Fruit fly (Drosophila melanogaster) whole organism, embryonic: ENCODE results near the gene CG44005.
A peak's percentile ranks its signal among the peaks of the same experiment; 100 is the strongest.

Experiments
- Ada2b ChIP-seq: fragments of 200-800 bp; sonication (Bioruptor generic); IDR thresholded peaks from 2 replicates; pipeline ENCODE4 v1.3.6; 2022; ENCODE audit warnings: missing biosample characterization, missing genetic modification characterization
- Atf-2 ChIP-seq: fragments of 200-800 bp; sonication (Bioruptor generic); optimal IDR thresholded peaks from 2 replicates; lab custom pipeline; 2016; ENCODE audit warnings: missing biosample characterization, missing genetic modification characterization
- CG10366 ChIP-seq: fragments of 200-800 bp; sonication (Bioruptor generic); IDR thresholded peaks from 2 replicates; pipeline ENCODE4 v1.3.6; 2022; ENCODE audit warnings: missing biosample characterization, missing genetic modification characterization
- CG10543 ChIP-seq: fragments of 200-800 bp; sonication (Bioruptor generic); optimal IDR thresholded peaks from 3 replicates; lab custom pipeline; 2017; ENCODE audit warnings: missing biosample characterization, mild to moderate bottlenecking, missing genetic modification characterization, moderate library complexity
- CG10979 ChIP-seq: fragments of 200-800 bp; sonication (Bioruptor generic); optimal IDR thresholded peaks from 2 replicates; lab custom pipeline; 2018; ENCODE audit warnings: missing biosample characterization, mild to moderate bottlenecking, missing genetic modification characterization, moderate library complexity
- CG12236 ChIP-seq: fragments of 200-800 bp; sonication (Bioruptor generic); optimal IDR thresholded peaks from 2 replicates; lab custom pipeline; 2016; ENCODE audit warnings: missing biosample characterization, missing genetic modification characterization
- CG14014 ChIP-seq: fragments of 200-800 bp; sonication (Bioruptor generic); IDR thresholded peaks from 2 replicates; pipeline ENCODE4 v1.3.6; 2022; ENCODE audit warnings: missing biosample characterization, missing genetic modification characterization
- CG1529 ChIP-seq: fragments of 200-800 bp; sonication (Bioruptor generic); optimal IDR thresholded peaks from 3 replicates; lab custom pipeline; 2018; ENCODE audit warnings: missing biosample characterization, missing genetic modification characterization
- CG15601 ChIP-seq: fragments of 200-800 bp; sonication (Bioruptor generic); optimal IDR thresholded peaks from 3 replicates; lab custom pipeline; 2019; ENCODE audit warnings: missing biosample characterization, mild to moderate bottlenecking, missing genetic modification characterization, moderate library complexity
- CG17359 ChIP-seq: fragments of 200-800 bp; sonication (Bioruptor generic); optimal IDR thresholded peaks from 3 replicates; lab custom pipeline; 2018; ENCODE audit warnings: missing biosample characterization, mild to moderate bottlenecking, missing genetic modification characterization, moderate library complexity
- CG18262 ChIP-seq: fragments of 200-800 bp; optimal IDR thresholded peaks from 3 replicates; lab custom pipeline; 2019; ENCODE audit warnings: missing biosample characterization, mild to moderate bottlenecking, missing genetic modification characterization, moderate library complexity
- CG2129 ChIP-seq: fragments of 200-800 bp; sonication (Bioruptor generic); IDR thresholded peaks from 2 replicates; pipeline ENCODE4 v1.3.6; 2022; ENCODE audit warnings: missing biosample characterization, missing genetic modification characterization; ENCODE audit not compliant: partially characterized antibody
- CG2199 ChIP-seq: fragments of 200-800 bp; sonication (Bioruptor generic); IDR thresholded peaks from 3 replicates; pipeline ENCODE4 v1.3.6; 2022; ENCODE audit warnings: missing biosample characterization, missing genetic modification characterization
- CG30403 ChIP-seq: fragments of 200-800 bp; sonication (Bioruptor generic); optimal IDR thresholded peaks from 3 replicates; lab custom pipeline; 2016; ENCODE audit warnings: missing biosample characterization, missing genetic modification characterization
- CG34224 ChIP-seq: fragments of 200-800 bp; sonication (Bioruptor generic); IDR thresholded peaks from 3 replicates; pipeline ENCODE4 v1.3.6; 2022; ENCODE audit warnings: missing biosample characterization, missing genetic modification characterization; ENCODE audit not compliant: partially characterized antibody
- CG6683 ChIP-seq: fragments of 200-800 bp; sonication (Bioruptor generic); optimal IDR thresholded peaks from 2 replicates; lab custom pipeline; 2017; ENCODE audit warnings: missing biosample characterization, mild to moderate bottlenecking, missing genetic modification characterization, missing genetic modification reagents
- CG6854 ChIP-seq: fragments of 200-800 bp; sonication (Bioruptor generic); optimal IDR thresholded peaks from 3 replicates; lab custom pipeline; 2017; ENCODE audit warnings: missing biosample characterization, mild to moderate bottlenecking, missing genetic modification characterization
- CG7556 ChIP-seq: fragments of 200-800 bp; sonication (Bioruptor generic); optimal IDR thresholded peaks from 2 replicates; lab custom pipeline; 2017; ENCODE audit warnings: missing biosample characterization, mild to moderate bottlenecking, missing genetic modification characterization
- CG8089 ChIP-seq: fragments of 200-800 bp; sonication (Bioruptor generic); optimal IDR thresholded peaks from 3 replicates; lab custom pipeline; 2016; ENCODE audit warnings: missing biosample characterization, missing genetic modification characterization
- CG8765 ChIP-seq: fragments of 200-800 bp; sonication (Bioruptor generic); IDR thresholded peaks from 2 replicates; pipeline ENCODE4 v1.3.6; 2022; ENCODE audit warnings: missing biosample characterization, missing genetic modification characterization
- Dbx ChIP-seq: fragments of 200-800 bp; sonication (Bioruptor generic); IDR thresholded peaks from 3 replicates; pipeline ENCODE4 v1.3.6; 2022; ENCODE audit warnings: missing biosample characterization, missing genetic modification characterization
- E2f2 ChIP-seq: fragments of 200-800 bp; sonication (Bioruptor generic); IDR thresholded peaks from 2 replicates; pipeline ENCODE4 v1.3.6; 2022; ENCODE audit warnings: missing biosample characterization, missing genetic modification characterization
- H15 ChIP-seq: fragments of 200-800 bp; sonication (Bioruptor generic); IDR thresholded peaks from 3 replicates; pipeline ENCODE4 v1.3.6; 2022; ENCODE audit warnings: missing biosample characterization, missing genetic modification characterization
- Hr78 ChIP-seq, 2 experiments: fragments of 200-800 bp in 1 of 2; fragments of >200 bp in 1 of 2; sonication (Bioruptor generic) in 1 of 2; optimal IDR thresholded peaks; 2 replicates each; lab custom pipeline; 2017 to 2019; ENCODE audit warnings: missing biosample characterization in 2 of 2, missing genetic modification characterization in 2 of 2, mild to moderate bottlenecking in 1 of 2, moderate library complexity in 1 of 2
- NC2β ChIP-seq: fragments of 200-800 bp; sonication (Bioruptor generic); optimal IDR thresholded peaks from 2 replicates; lab custom pipeline; 2016; ENCODE audit warnings: missing biosample characterization, missing genetic modification characterization
- Pdp1 ChIP-seq, 2 experiments: fragments of 200-800 bp; sonication (Bioruptor generic); optimal IDR thresholded peaks; 3 replicates each; lab custom pipeline; 2016; ENCODE audit warnings: missing biosample characterization in 2 of 2, missing genetic modification characterization in 2 of 2, mild to moderate bottlenecking in 1 of 2, moderate library complexity in 1 of 2
- Rfx ChIP-seq: fragments of 200-800 bp; sonication (Bioruptor generic); IDR thresholded peaks from 2 replicates; pipeline ENCODE4 v1.3.6; 2022; ENCODE audit warnings: missing biosample characterization, missing genetic modification characterization
- Sox102F ChIP-seq: fragments of 200-800 bp; sonication (Bioruptor generic); optimal IDR thresholded peaks from 2 replicates; lab custom pipeline; 2018; ENCODE audit warnings: missing biosample characterization, mild to moderate bottlenecking, missing genetic modification characterization, moderate library complexity
- al ChIP-seq: fragments of 200-800 bp; sonication (Bioruptor generic); IDR thresholded peaks from 2 replicates; pipeline ENCODE4 v1.3.6; 2022; ENCODE audit warnings: missing biosample characterization, missing genetic modification characterization
- ash1 ChIP-seq: fragments of 200-800 bp; sonication (Bioruptor generic); optimal IDR thresholded peaks from 2 replicates; lab custom pipeline; 2018; ENCODE audit warnings: missing biosample characterization, mild to moderate bottlenecking, missing genetic modification characterization
- az2 ChIP-seq: fragments of 200-800 bp; sonication (Bioruptor generic); optimal IDR thresholded peaks from 3 replicates; lab custom pipeline; 2016; ENCODE audit warnings: missing biosample characterization, missing genetic modification characterization
- bab2 ChIP-seq: fragments of 200-800 bp; sonication (Bioruptor generic); optimal IDR thresholded peaks from 2 replicates; lab custom pipeline; 2016; ENCODE audit warnings: missing biosample characterization, missing genetic modification characterization
- br ChIP-seq: fragments of >200 bp; optimal IDR thresholded peaks from 2 replicates; lab custom pipeline; 2017
- dmrt99B ChIP-seq: fragments of 200-800 bp; sonication (Bioruptor generic); optimal IDR thresholded peaks from 2 replicates; lab custom pipeline; 2018; ENCODE audit warnings: missing biosample characterization, mild to moderate bottlenecking, missing genetic modification characterization, moderate library complexity
- dysf ChIP-seq: fragments of 200-800 bp; sonication (Bioruptor generic); IDR thresholded peaks from 3 replicates; pipeline ENCODE4 v1.3.6; 2022; ENCODE audit warnings: missing biosample characterization, missing genetic modification characterization
- esg ChIP-seq: fragments of 200-800 bp; sonication (Bioruptor generic); conservative IDR thresholded peaks from 2 replicates; pipeline ENCODE4 v1.3.6; 2022; ENCODE audit warnings: missing biosample characterization, missing genetic modification characterization
- fu2 ChIP-seq: fragments of 200-800 bp; sonication (Bioruptor generic); optimal IDR thresholded peaks from 2 replicates; lab custom pipeline; 2016; ENCODE audit warnings: missing biosample characterization, missing genetic modification characterization
- grn ChIP-seq: fragments of 200-800 bp; sonication (Bioruptor generic); optimal IDR thresholded peaks from 3 replicates; lab custom pipeline; 2017; ENCODE audit warnings: missing biosample characterization, missing genetic modification characterization
- hb ChIP-seq: fragments of 200-800 bp; sonication (Bioruptor generic); IDR thresholded peaks from 3 replicates; pipeline ENCODE4 v1.3.6; 2022; ENCODE audit warnings: missing biosample characterization, missing genetic modification characterization; ENCODE audit not compliant: partially characterized antibody
- jigr1 ChIP-seq: fragments of 200-800 bp; sonication (Bioruptor generic); IDR thresholded peaks from 3 replicates; pipeline ENCODE4 v1.3.6; 2022; ENCODE audit warnings: missing biosample characterization, missing genetic modification characterization
- kni ChIP-seq: fragments of 200-800 bp; sonication (Bioruptor generic); optimal IDR thresholded peaks from 3 replicates; lab custom pipeline; 2017; ENCODE audit warnings: mild to moderate bottlenecking, missing biosample characterization, missing genetic modification reagents, missing genetic modification characterization
- nmo ChIP-seq: fragments of 200-800 bp; sonication (Bioruptor generic); optimal IDR thresholded peaks from 2 replicates; lab custom pipeline; 2018; ENCODE audit warnings: missing biosample characterization, mild to moderate bottlenecking, missing genetic modification characterization, moderate library complexity
- odd ChIP-seq: fragments of 200-800 bp; sonication (Bioruptor generic); optimal IDR thresholded peaks from 2 replicates; lab custom pipeline; 2017; ENCODE audit warnings: missing biosample characterization, mild to moderate bottlenecking, missing genetic modification characterization
- pan ChIP-seq, 4 experiments: fragments of >200 bp in 3 of 4; fragments of 200-800 bp in 1 of 4; sonication (Bioruptor generic) in 1 of 4; optimal IDR thresholded peaks in 3 of 4; IDR thresholded peaks in 1 of 4; 2 replicates each; pipeline versions ENCODE4 v1.3.6 to Lab custom; 2017 to 2022; ENCODE audit warnings: missing biosample characterization in 2 of 4, missing genetic modification characterization in 2 of 4, mixed read lengths in 1 of 4
- pb ChIP-seq: fragments of 200-800 bp; sonication (Bioruptor generic); optimal IDR thresholded peaks from 3 replicates; lab custom pipeline; 2016; ENCODE audit warnings: missing biosample characterization, missing genetic modification characterization
- row ChIP-seq: fragments of 200-800 bp; sonication (Bioruptor generic); IDR thresholded peaks from 3 replicates; pipeline ENCODE4 v1.3.6; 2022; ENCODE audit warnings: missing biosample characterization, missing genetic modification characterization
- run ChIP-seq: fragments of 200-800 bp; sonication (Bioruptor generic); optimal IDR thresholded peaks from 3 replicates; lab custom pipeline; 2018; ENCODE audit warnings: missing biosample characterization, mild to moderate bottlenecking, missing genetic modification characterization
- schlank ChIP-seq: fragments of 200-800 bp; sonication (Bioruptor generic); optimal IDR thresholded peaks from 2 replicates; lab custom pipeline; 2018; ENCODE audit warnings: missing biosample characterization, mild to moderate bottlenecking, missing genetic modification characterization
- sr ChIP-seq: fragments of 200-800 bp; sonication (Bioruptor generic); IDR thresholded peaks from 3 replicates; pipeline ENCODE4 v1.3.6; 2022; ENCODE audit warnings: missing biosample characterization, missing genetic modification characterization
- tx ChIP-seq: fragments of 200-800 bp; sonication (Bioruptor generic); optimal IDR thresholded peaks from 2 replicates; lab custom pipeline; 2016; ENCODE audit warnings: missing biosample characterization, missing genetic modification characterization
- unpg ChIP-seq: fragments of 200-800 bp; sonication (Bioruptor generic); optimal IDR thresholded peaks from 3 replicates; lab custom pipeline; 2018; ENCODE audit warnings: missing biosample characterization, mild to moderate bottlenecking, missing genetic modification characterization, moderate library complexity

CG44005 gene

dm6 chr3L:18102161-18102565, 30.2 kb upstream of the CG44005 start (continued):
- no peak for TF ChIP-seq Pdp1 (GFP tag; optimal IDR thresholded peaks at IDR 0.05; lab: Kevin White, UChicago)
- no peak for TF ChIP-seq CG12236 (GFP tag; lab: Kevin White, UChicago)
- no peak for TF ChIP-seq hb (GFP tag; lab: Robert Waterston, UW)
- no peak for TF ChIP-seq sr (GFP tag; lab: Robert Waterston, UW)
- TF ChIP-seq H15 (GFP tag; lab: Robert Waterston, UW) = no peak
- TF ChIP-seq CG15601 (tag; lab: Kevin White, UChicago) = peak; percentile 73
- no peak for TF ChIP-seq CG8089 (GFP tag; lab: Kevin White, UChicago)
- no peak for TF ChIP-seq run (tag; lab: Kevin White, UChicago)
- peak; percentile 1 for TF ChIP-seq az2 (GFP tag; lab: Kevin White, UChicago)
- peak; percentile 63 for TF ChIP-seq Sox102F (GFP tag; lab: Kevin White, UChicago)
- no peak for TF ChIP-seq CG10366 (GFP tag; lab: Robert Waterston, UW)
- no peak for TF ChIP-seq E2f2 (GFP tag; lab: Robert Waterston, UW)
- TF ChIP-seq CG6683 (GFP tag; lab: Kevin White, UChicago) = no peak
- peak; percentile 1 for TF ChIP-seq CG30403 (GFP tag; lab: Kevin White, UChicago)
- TF ChIP-seq CG14014 = no peak
- TF ChIP-seq Rfx = no peak
- peak; percentile 4 for TF ChIP-seq CG17359 (tag; lab: Kevin White, UChicago)
- no peak for TF ChIP-seq grn
- TF ChIP-seq CG34224 (GFP tag; lab: Robert Waterston, UW) = no peak
- peak; percentile 76 for TF ChIP-seq kni
- no peak for TF ChIP-seq br (lab: Kevin White, UChicago)
- peak; percentile 50 for TF ChIP-seq dmrt99B (tag; lab: Kevin White, UChicago)
- no peak for TF ChIP-seq fu2
- TF ChIP-seq schlank (tag; lab: Kevin White, UChicago) = no peak
- TF ChIP-seq row (GFP tag; lab: Robert Waterston, UW) = peak; percentile 47
- no peak for TF ChIP-seq NC2β (GFP tag; lab: Kevin White, UChicago)
- TF ChIP-seq ash1 = no peak
- TF ChIP-seq CG18262 (tag; lab: Kevin White, UChicago) = peak; percentile 83
- peak; percentile 66 for TF ChIP-seq nmo (GFP tag; lab: Kevin White, UChicago)
- TF ChIP-seq Hr78 (GFP tag; optimal IDR thresholded peaks at IDR 0.05; lab: Kevin White, UChicago) = peak in 1 of 2 experiments; percentile 26
- no peak for TF ChIP-seq pb
- TF ChIP-seq odd (GFP tag; lab: Kevin White, UChicago) = no peak
- TF ChIP-seq CG7556 (GFP tag; lab: Kevin White, UChicago) = peak; percentile 51
- no peak for TF ChIP-seq CG1529 (GFP tag; lab: Kevin White, UChicago)
- no peak for TF ChIP-seq Atf-2 (GFP tag; lab: Kevin White, UChicago)
- TF ChIP-seq CG2129 (GFP tag; lab: Robert Waterston, UW) = no peak
- TF ChIP-seq CG2199 (GFP tag; lab: Robert Waterston, UW) = no peak
- no peak for TF ChIP-seq jigr1 (GFP tag; lab: Robert Waterston, UW)
- no peak for TF ChIP-seq bab2
- TF ChIP-seq CG10979 (tag; lab: Kevin White, UChicago) = peak; percentile 80
- no peak for TF ChIP-seq Dbx (GFP tag; lab: Robert Waterston, UW)
- no peak for TF ChIP-seq pan (optimal IDR thresholded peaks at IDR 0.05; lab: Kevin White, UChicago)
- no peak for TF ChIP-seq pan (GFP tag; optimal IDR thresholded peaks at IDR 0.05 in 1 of 2, IDR thresholded peaks at IDR 0.05 in 1 of 2)
- TF ChIP-seq CG10543 (GFP tag; lab: Kevin White, UChicago) = no peak
- no peak for TF ChIP-seq CG6854 (GFP tag; lab: Kevin White, UChicago)
- TF ChIP-seq dysf = no peak
- no peak for TF ChIP-seq tx (GFP tag; lab: Kevin White, UChicago)
- TF ChIP-seq Ada2b (GFP tag; lab: Robert Waterston, UW) = no peak
- TF ChIP-seq unpg (GFP tag; lab: Kevin White, UChicago) = peak; percentile 47
- no peak for TF ChIP-seq al (GFP tag; lab: Robert Waterston, UW)
- TF ChIP-seq CG8765 = no peak
- TF ChIP-seq esg = no peak
